Fruit fly (Drosophila melanogaster) whole organism, embryonic: ENCODE measurements around the gene CG13250.

ENCODE experiments used
- Ada2b ChIP-seq: fragments of 200-800 bp; sonication (Bioruptor generic); IDR thresholded peaks from 2 replicates; pipeline ENCODE4 v1.3.6; 2022; ENCODE audit warnings: missing biosample characterization, missing genetic modification characterization
- BtbVII ChIP-seq: fragments of 200-800 bp; sonication (Bioruptor generic); optimal IDR thresholded peaks from 3 replicates; lab custom pipeline; 2017; ENCODE audit warnings: missing biosample characterization, mild to moderate bottlenecking, missing genetic modification characterization
- C15 ChIP-seq: fragments of 200-800 bp; sonication (Bioruptor generic); IDR thresholded peaks from 3 replicates; pipeline ENCODE4 v1.3.6; 2022; ENCODE audit warnings: missing biosample characterization, missing genetic modification characterization
- CG10462 ChIP-seq: fragments of 200-800 bp; sonication (Bioruptor generic); optimal IDR thresholded peaks from 2 replicates; lab custom pipeline; 2016; ENCODE audit warnings: missing biosample characterization, missing genetic modification characterization
- CG12071 ChIP-seq: fragments of 200-800 bp; sonication (Bioruptor generic); optimal IDR thresholded peaks from 3 replicates; lab custom pipeline; 2018; ENCODE audit warnings: missing biosample characterization, mild to moderate bottlenecking, missing genetic modification characterization
- CG13894 ChIP-seq: fragments of 200-800 bp; sonication (Bioruptor generic); optimal IDR thresholded peaks from 3 replicates; lab custom pipeline; 2018; ENCODE audit warnings: missing biosample characterization, mild to moderate bottlenecking, missing genetic modification characterization, moderate library complexity
- CG14667 ChIP-seq: fragments of 200-800 bp; sonication (Bioruptor generic); IDR thresholded peaks from 2 replicates; pipeline ENCODE4 v1.3.6; 2022; ENCODE audit warnings: missing biosample characterization, missing genetic modification characterization
- CG1647 ChIP-seq: fragments of 200-800 bp; sonication (Bioruptor generic); optimal IDR thresholded peaks from 3 replicates; lab custom pipeline; 2016; ENCODE audit warnings: missing biosample characterization, missing genetic modification characterization
- CG2202 ChIP-seq: fragments of 200-800 bp; sonication (Bioruptor generic); optimal IDR thresholded peaks from 2 replicates; lab custom pipeline; 2018; ENCODE audit warnings: missing biosample characterization, mild to moderate bottlenecking, missing genetic modification characterization
- CG2889 ChIP-seq: fragments of 200-800 bp; sonication (Bioruptor generic); IDR thresholded peaks from 3 replicates; pipeline ENCODE4 v1.3.6; 2022; ENCODE audit warnings: missing biosample characterization, missing genetic modification characterization
- CG3281 ChIP-seq: fragments of 200-800 bp; sonication (Bioruptor generic); optimal IDR thresholded peaks from 3 replicates; lab custom pipeline; 2017; ENCODE audit warnings: missing biosample characterization, mild to moderate bottlenecking, missing genetic modification characterization
- CG34376 ChIP-seq: fragments of 200-800 bp; sonication (Bioruptor generic); optimal IDR thresholded peaks from 2 replicates; lab custom pipeline; 2018; ENCODE audit warnings: missing biosample characterization, mild to moderate bottlenecking, missing genetic modification characterization
- CG4404 ChIP-seq: fragments of 200-800 bp; sonication (Bioruptor generic); IDR thresholded peaks from 2 replicates; pipeline ENCODE4 v1.3.6; 2022; ENCODE audit warnings: missing biosample characterization, missing genetic modification characterization
- CG6254 ChIP-seq: fragments of 200-800 bp; sonication (Bioruptor generic); optimal IDR thresholded peaks from 3 replicates; lab custom pipeline; 2017; ENCODE audit warnings: mild to moderate bottlenecking, missing biosample characterization, missing genetic modification reagents, missing genetic modification characterization
- CG6813 ChIP-seq: fragments of 200-800 bp; sonication (Bioruptor generic); optimal IDR thresholded peaks from 2 replicates; lab custom pipeline; 2017; ENCODE audit warnings: missing biosample characterization, missing genetic modification characterization, mild to moderate bottlenecking, moderate library complexity, missing genetic modification reagents
- CG7556 ChIP-seq: fragments of 200-800 bp; sonication (Bioruptor generic); optimal IDR thresholded peaks from 2 replicates; lab custom pipeline; 2017; ENCODE audit warnings: missing biosample characterization, mild to moderate bottlenecking, missing genetic modification characterization
- CG8478 ChIP-seq: fragments of >200 bp; optimal IDR thresholded peaks from 2 replicates; lab custom pipeline; 2018
- D19B ChIP-seq: fragments of 200-800 bp; sonication (Bioruptor generic); optimal IDR thresholded peaks from 2 replicates; lab custom pipeline; 2017; ENCODE audit warnings: missing biosample characterization, mild to moderate bottlenecking, missing genetic modification characterization
- Dfd ChIP-seq, 2 experiments: fragments of >200 bp; optimal IDR thresholded peaks; 2 replicates each; lab custom pipeline; 2017; ENCODE audit warnings: missing biosample characterization in 2 of 2, missing genetic modification characterization in 2 of 2
- Gsc ChIP-seq: fragments of 200-800 bp; sonication (Bioruptor generic); IDR thresholded peaks from 2 replicates; pipeline ENCODE4 v1.3.6; 2022; ENCODE audit warnings: missing biosample characterization, missing genetic modification characterization
- H15 ChIP-seq: fragments of 200-800 bp; sonication (Bioruptor generic); IDR thresholded peaks from 3 replicates; pipeline ENCODE4 v1.3.6; 2022; ENCODE audit warnings: missing biosample characterization, missing genetic modification characterization
- Hmx ChIP-seq: fragments of 200-800 bp; sonication (Bioruptor generic); optimal IDR thresholded peaks from 2 replicates; lab custom pipeline; 2016; ENCODE audit warnings: missing biosample characterization, missing genetic modification characterization
- Hr3 ChIP-seq: fragments of 200-800 bp; sonication (Bioruptor generic); optimal IDR thresholded peaks from 3 replicates; lab custom pipeline; 2016; ENCODE audit warnings: missing biosample characterization, missing genetic modification characterization
- Opbp ChIP-seq: fragments of 200-800 bp; sonication (Bioruptor generic); IDR thresholded peaks from 3 replicates; pipeline ENCODE4 v1.3.6; 2022; ENCODE audit warnings: missing biosample characterization, missing genetic modification characterization; ENCODE audit not compliant: partially characterized antibody
- Pdp1 ChIP-seq, 2 experiments: fragments of 200-800 bp; sonication (Bioruptor generic); optimal IDR thresholded peaks; 3 replicates each; lab custom pipeline; 2016; ENCODE audit warnings: missing biosample characterization in 2 of 2, missing genetic modification characterization in 2 of 2, mild to moderate bottlenecking in 1 of 2, moderate library complexity in 1 of 2
- Sox100B ChIP-seq: fragments of 200-800 bp; sonication (Bioruptor generic); optimal IDR thresholded peaks from 3 replicates; lab custom pipeline; 2018; ENCODE audit warnings: missing biosample characterization, mild to moderate bottlenecking, missing genetic modification characterization
- Spps ChIP-seq: fragments of 200-800 bp; sonication (Bioruptor generic); optimal IDR thresholded peaks from 2 replicates; lab custom pipeline; 2018; ENCODE audit warnings: missing biosample characterization, mild to moderate bottlenecking, missing genetic modification characterization
- Sry-δ ChIP-seq: fragments of 200-800 bp; sonication (Bioruptor generic); optimal IDR thresholded peaks from 2 replicates; lab custom pipeline; 2016; ENCODE audit warnings: missing biosample characterization, missing genetic modification characterization
- Taf1 ChIP-seq: fragments of 200-800 bp; sonication (Bioruptor generic); IDR thresholded peaks from 2 replicates; pipeline ENCODE4 v1.3.6; 2022; ENCODE audit warnings: missing biosample characterization, missing genetic modification characterization
- al ChIP-seq: fragments of 200-800 bp; sonication (Bioruptor generic); IDR thresholded peaks from 2 replicates; pipeline ENCODE4 v1.3.6; 2022; ENCODE audit warnings: missing biosample characterization, missing genetic modification characterization
- bab2 ChIP-seq: fragments of 200-800 bp; sonication (Bioruptor generic); optimal IDR thresholded peaks from 2 replicates; lab custom pipeline; 2016; ENCODE audit warnings: missing biosample characterization, missing genetic modification characterization
- bcd ChIP-seq: fragments of 200-800 bp; sonication (Bioruptor generic); optimal IDR thresholded peaks from 2 replicates; lab custom pipeline; 2017; ENCODE audit warnings: missing biosample characterization, mild to moderate bottlenecking, missing genetic modification characterization
- bowl ChIP-seq: fragments of 200-800 bp; sonication (Bioruptor generic); IDR thresholded peaks from 2 replicates; pipeline ENCODE4 v1.3.6; 2022; ENCODE audit warnings: missing biosample characterization, missing genetic modification characterization
- bsh ChIP-seq, 2 experiments: fragments of 200-800 bp; sonication (Bioruptor generic); optimal IDR thresholded peaks; 2 replicates each; lab custom pipeline; 2017 to 2018; ENCODE audit warnings: mild to moderate bottlenecking in 2 of 2, missing biosample characterization in 2 of 2, missing genetic modification characterization in 2 of 2, moderate library complexity in 1 of 2
- cg ChIP-seq: fragments of 200-800 bp; sonication (Bioruptor generic); optimal IDR thresholded peaks from 3 replicates; lab custom pipeline; 2019; ENCODE audit warnings: missing biosample characterization, mild to moderate bottlenecking, missing genetic modification characterization, moderate library complexity
- dimm ChIP-seq: fragments of 200-800 bp; sonication (Bioruptor generic); IDR thresholded peaks from 2 replicates; pipeline ENCODE4 v1.3.6; 2022; ENCODE audit warnings: missing biosample characterization, missing genetic modification characterization
- emc ChIP-seq: fragments of 200-800 bp; sonication (Bioruptor generic); optimal IDR thresholded peaks from 2 replicates; lab custom pipeline; 2016; ENCODE audit warnings: missing biosample characterization, missing genetic modification characterization
- exex ChIP-seq: fragments of 200-800 bp; sonication (Bioruptor generic); optimal IDR thresholded peaks from 4 replicates; lab custom pipeline; 2018; ENCODE audit warnings: missing biosample characterization, mild to moderate bottlenecking, missing genetic modification characterization, moderate library complexity
- eyg ChIP-seq: fragments of 200-800 bp; sonication (Bioruptor generic); optimal IDR thresholded peaks from 3 replicates; lab custom pipeline; 2016; ENCODE audit warnings: missing biosample characterization, missing genetic modification characterization
- gem ChIP-seq: fragments of 200-800 bp; sonication (Bioruptor generic); optimal IDR thresholded peaks from 2 replicates; lab custom pipeline; 2019; ENCODE audit warnings: missing biosample characterization, mild to moderate bottlenecking, missing genetic modification characterization, moderate library complexity
- gfzf ChIP-seq: fragments of 200-800 bp; sonication (Bioruptor generic); optimal IDR thresholded peaks from 2 replicates; lab custom pipeline; 2016; ENCODE audit warnings: missing biosample characterization, mild to moderate bottlenecking, missing genetic modification characterization, moderate library complexity
- gt ChIP-seq: fragments of 200-800 bp; sonication (Bioruptor generic); IDR thresholded peaks from 2 replicates; pipeline ENCODE4 v1.3.6; 2022; ENCODE audit warnings: missing biosample characterization, missing genetic modification characterization
- h ChIP-seq: fragments of >200 bp; optimal IDR thresholded peaks from 2 replicates; lab custom pipeline; 2017
- nerfin-2 ChIP-seq: fragments of 200-800 bp; sonication (Bioruptor generic); IDR thresholded peaks from 2 replicates; pipeline ENCODE4 v1.3.6; 2022; ENCODE audit warnings: missing biosample characterization, missing genetic modification characterization; ENCODE audit not compliant: partially characterized antibody
- org-1 ChIP-seq: fragments of 200-800 bp; sonication (Bioruptor generic); optimal IDR thresholded peaks from 2 replicates; lab custom pipeline; 2017; ENCODE audit warnings: missing biosample characterization, missing genetic modification characterization
- pum ChIP-seq: fragments of 200-800 bp; sonication (Bioruptor generic); optimal IDR thresholded peaks from 2 replicates; lab custom pipeline; 2016; ENCODE audit warnings: missing biosample characterization, missing genetic modification characterization
- rib ChIP-seq: fragments of 200-800 bp; sonication (Bioruptor generic); IDR thresholded peaks from 2 replicates; pipeline ENCODE4 v1.3.6; 2022; ENCODE audit warnings: missing biosample characterization, missing genetic modification characterization
- seq ChIP-seq: fragments of 200-800 bp; sonication (Bioruptor generic); IDR thresholded peaks from 2 replicates; pipeline ENCODE4 v1.3.6; 2022; ENCODE audit warnings: missing biosample characterization, missing genetic modification characterization
- sr ChIP-seq: fragments of 200-800 bp; sonication (Bioruptor generic); IDR thresholded peaks from 3 replicates; pipeline ENCODE4 v1.3.6; 2022; ENCODE audit warnings: missing biosample characterization, missing genetic modification characterization
- zfh1 ChIP-seq: fragments of 200-800 bp; sonication (Bioruptor generic); IDR thresholded peaks from 3 replicates; pipeline ENCODE4 v1.3.6; 2022; ENCODE audit warnings: missing biosample characterization, missing genetic modification characterization

The CG13250 gene

dm6 chr3L:20540182-20540974, 6.9 kb downstream of the CG13250 start, which contains the start of gene Rcd2 (continued):
- TF ChIP-seq bsh (GFP tag; optimal IDR thresholded peaks at IDR 0.05; lab: Kevin White, UChicago) (peak; percentile 47 to 59), seq (peak; percentile 87), sr (GFP tag; lab: Robert Waterston, UW) (no peak), CG34376 (peak; percentile 90), CG3281 (GFP tag; lab: Kevin White, UChicago) (peak; percentile 94), Gsc (GFP tag; lab: Robert Waterston, UW) (no peak), al (peak; percentile 80), H15 (GFP tag; lab: Robert Waterston, UW) (peak; percentile 62; the same call in 2 of the 3 replicates), bab2 (GFP tag; lab: Kevin White, UChicago) (peak; percentile 68), gem (peak; percentile 93), cg (GFP tag; lab: Kevin White, UChicago) (no peak), CG12071 (peak; percentile 84), bcd (GFP tag; lab: Kevin White, UChicago) (peak; percentile 81), gt (GFP tag; lab: Robert Waterston, UW) (no peak), Hmx (GFP tag; lab: Kevin White, UChicago) (peak; percentile 20), CG4404 (GFP tag; lab: Robert Waterston, UW) (no peak), Dfd (GFP tag; optimal IDR thresholded peaks at IDR 0.05; lab: Kevin White, UChicago) (no peak), dimm (no peak), Taf1 (GFP tag; lab: Robert Waterston, UW) (peak; percentile 57), Ada2b (GFP tag; lab: Robert Waterston, UW) (peak; percentile 66), h (lab: Kevin White, UChicago) (no peak), Spps (tag; lab: Kevin White, UChicago) (peak; percentile 21), D19B (peak; percentile 65), eyg (peak; percentile 61), CG6813 (GFP tag; lab: Kevin White, UChicago) (peak; percentile 73), CG13894 (tag; lab: Kevin White, UChicago) (peak; percentile 91), pum (GFP tag; lab: Kevin White, UChicago) (peak; percentile 41), Pdp1 (GFP tag; optimal IDR thresholded peaks at IDR 0.05; lab: Kevin White, UChicago) (peak; percentile 49 to 73), rib (GFP tag; lab: Robert Waterston, UW) (no peak; the same call in none of the 2 replicates), org-1 (peak; percentile 85), Sry-δ (GFP tag; lab: Kevin White, UChicago) (peak; percentile 43), Sox100B (peak; percentile 90), CG14667 (GFP tag; lab: Robert Waterston, UW) (no peak), gfzf (GFP tag; lab: Kevin White, UChicago) (no peak), CG10462 (peak; percentile 12), Hr3 (GFP tag; lab: Kevin White, UChicago) (peak; percentile 59), CG1647 (GFP tag; lab: Kevin White, UChicago) (no peak), CG6254 (peak; percentile 60), BtbVII (peak; percentile 92), C15 (GFP tag; lab: Robert Waterston, UW) (0 out of 3 replicates have a peak, but pooled peaks have one; percentile 28), CG2889 (peak; percentile 42; the same call in 1 of the 3 replicates), CG8478 (lab: Kevin White, UChicago) (no peak), Opbp (peak; percentile 89; the same call in 2 of the 3 replicates), exex (tag; lab: Kevin White, UChicago) (peak; percentile 85), zfh1 (GFP tag; lab: Robert Waterston, UW) (peak; percentile 59; the same call in 1 of the 3 replicates), emc (GFP tag; lab: Kevin White, UChicago) (peak; percentile 57), CG2202 (tag; lab: Kevin White, UChicago) (peak; percentile 15), CG7556 (GFP tag; lab: Kevin White, UChicago) (peak; percentile 89), nerfin-2 (GFP tag; lab: Robert Waterston, UW) (peak; percentile 77), bowl (GFP tag; lab: Robert Waterston, UW) (no peak)
